Worm (Caenorhabditis elegans) whole organism, young adult: ENCODE data around the gene nlp-21.

Experiments
- B0019.2 ChIP-seq: fragments of 200-800 bp; sonication (Bioruptor generic); conservative IDR thresholded peaks from 2 replicates; pipeline ENCODE4 v1.3.6; 2022; ENCODE audit warnings: missing genetic modification reagents, missing genetic modification characterization, missing compliant biosample characterization
- K11D2.4 ChIP-seq: fragments of 200-800 bp; sonication (Bioruptor generic); IDR thresholded peaks from 2 replicates; pipeline ENCODE4 v1.3.6; 2022; ENCODE audit warnings: missing genetic modification reagents, missing genetic modification characterization, missing compliant biosample characterization
- Y79H2A.3 ChIP-seq: fragments of 200-800 bp; sonication (Bioruptor generic); conservative IDR thresholded peaks from 2 replicates; pipeline ENCODE4 v1.3.6; 2022; ENCODE audit warnings: missing genetic modification reagents, missing genetic modification characterization, missing compliant biosample characterization
- cebp-1 ChIP-seq, 2 experiments: fragments of 200-800 bp in 1 of 2; sonication (Bioruptor generic) in 1 of 2; sonication (generic microtip) in 1 of 2; IDR thresholded peaks in 1 of 2; optimal IDR thresholded peaks in 1 of 2; 2 replicates each; pipeline versions ENCODE4 v1.3.6 to Lab custom; 2017 to 2022; ENCODE audit warnings: missing compliant biosample characterization in 2 of 2, missing genetic modification characterization in 2 of 2, mild to moderate bottlenecking in 1 of 2, missing genetic modification reagents in 1 of 2, moderate library complexity in 1 of 2
- dpff-1 ChIP-seq: sonication (generic microtip); optimal IDR thresholded peaks from 2 replicates; lab custom pipeline; 2017; ENCODE audit warnings: mild to moderate bottlenecking, missing genetic modification characterization, missing compliant biosample characterization
- hlh-26 ChIP-seq: fragments of 200-800 bp; sonication (Bioruptor generic); conservative IDR thresholded peaks from 2 replicates; pipeline ENCODE4 v1.3.6; 2022; ENCODE audit warnings: missing genetic modification reagents, missing genetic modification characterization, missing compliant biosample characterization
- pbrm-1 ChIP-seq: fragments of 200-800 bp; sonication (Bioruptor generic); IDR thresholded peaks from 2 replicates; pipeline ENCODE4 v1.3.6; 2022; ENCODE audit warnings: missing genetic modification reagents, missing genetic modification characterization, missing compliant biosample characterization
- rpc-1 ChIP-seq, 2 experiments: fragments of 150-350 bp in 1 of 2; sonication (generic microtip) in 1 of 2; optimal IDR thresholded peaks; 2 replicates each; lab custom pipeline; 2014 to 2018; ENCODE audit warnings: missing biosample characterization in 1 of 2, missing genetic modification characterization in 1 of 2, missing genetic modification reagents in 1 of 2, missing genotype in 1 of 2
- snpc-3.4 ChIP-seq: sonication (generic microtip); optimal IDR thresholded peaks from 2 replicates; lab custom pipeline; 2017; ENCODE audit warnings: missing genetic modification characterization, mild to moderate bottlenecking, missing compliant biosample characterization, antibody characterized with exemption, moderate library complexity, missing genotype, missing genetic modification reagents
- tbp1 ChIP-seq: fragments of 200-800 bp; sonication (Bioruptor generic); optimal IDR thresholded peaks from 2 replicates; lab custom pipeline; 2018; ENCODE audit warnings: mild to moderate bottlenecking, missing genetic modification characterization, missing compliant biosample characterization
- unc-62 ChIP-seq: fragments of 150-350 bp; optimal IDR thresholded peaks from 2 replicates; lab custom pipeline; 2014; ENCODE audit warnings: missing biosample characterization, missing genetic modification reagents, missing genetic modification characterization
- ztf-6 ChIP-seq: fragments of 200-800 bp; sonication (Bioruptor generic); IDR thresholded peaks from 2 replicates; pipeline ENCODE4 v1.3.6; 2022; ENCODE audit warnings: missing genetic modification reagents, missing genetic modification characterization, missing compliant biosample characterization

ce11 chrIII:11352840-11353239 lies 40.2 kb downstream of the nlp-21 start:
- peak; percentile 66 for TF ChIP-seq rpc-1 (optimal IDR thresholded peaks at IDR 0.05; lab: Kevin White, UChicago)
- peak; percentile 68 for TF ChIP-seq rpc-1 (tag; optimal IDR thresholded peaks at IDR 0.05; lab: Kevin White, UChicago)
- no peak for TF ChIP-seq hlh-26 (GFP tag; lab: Robert Waterston, UW)
- no peak for TF ChIP-seq snpc-3.4 (tag; lab: Kevin White, UChicago)
- TF ChIP-seq B0019.2 (GFP tag; lab: Robert Waterston, UW), result no peak
- no peak; the same call in 1 of the 2 replicates for TF ChIP-seq Y79H2A.3 (GFP tag; lab: Robert Waterston, UW)
- TF ChIP-seq pbrm-1 (GFP tag; lab: Robert Waterston, UW), result no peak
- TF ChIP-seq tbp1 (GFP tag; lab: Kevin White, UChicago), result peak; percentile 90
- TF ChIP-seq dpff-1, result no peak
- TF ChIP-seq ztf-6, result no peak
- no peak for TF ChIP-seq cebp-1 (GFP tag; IDR thresholded peaks at IDR 0.05; lab: Robert Waterston, UW)
- TF ChIP-seq cebp-1 (tag; optimal IDR thresholded peaks at IDR 0.05; lab: Kevin White, UChicago), result peak; percentile 32
- TF ChIP-seq unc-62, result no peak
- no peak for TF ChIP-seq K11D2.4 (GFP tag; lab: Robert Waterston, UW)
